Worm (Caenorhabditis elegans): ENCODE data around the gene F01F1.14.

- no peak for TF ChIP-seq med-1 (GFP tag; optimal IDR thresholded peaks at IDR 0.05; ENCODE audit: insufficient read depth)
- TF ChIP-seq flt-1 (GFP tag; IDR thresholded peaks at IDR 0.05): no peak
Measured at ce11 chrIII:5842920-5843319, 39.8 kb downstream of the F01F1.14 start.

Data from whole organism, midembryonic.